Worm (Caenorhabditis elegans) whole organism, L1 larva: ENCODE results near the gene F36G3.3.

ENCODE experiments used
- blmp-1 ChIP-seq: fragments of 150-350 bp; optimal IDR thresholded peaks from 2 replicates; lab custom pipeline; 2014; ENCODE audit warnings: missing biosample characterization, missing genetic modification characterization
- nhr-76 ChIP-seq: sonication (generic microtip); optimal IDR thresholded peaks from 2 replicates; lab custom pipeline; 2017; ENCODE audit warnings: missing biosample characterization, missing genetic modification characterization
- unc-62 ChIP-seq: fragments of 150-350 bp; optimal IDR thresholded peaks from 2 replicates; lab custom pipeline; 2014; ENCODE audit warnings: missing biosample characterization, missing genetic modification reagents, missing genetic modification characterization
- ztf-4 ChIP-seq: fragments of 150-350 bp; optimal IDR thresholded peaks from 2 replicates; lab custom pipeline; 2014; ENCODE audit warnings: missing biosample characterization, missing genetic modification characterization

- TF ChIP-seq nhr-76 (tag; lab: Kevin White, UChicago) = no peak
- TF ChIP-seq ztf-4 (tag; lab: Kevin White, UChicago) = no peak
- TF ChIP-seq unc-62 (GFP tag; lab: Kevin White, UChicago) = no peak
- TF ChIP-seq blmp-1 (tag; lab: Kevin White, UChicago) = peak; percentile 21
Measured at ce11 chrX:9774323-9774722, 24.3 kb upstream of the F36G3.3 start, which contains the start of gene T09B9.4.
